Worm (Caenorhabditis elegans) whole organism, young adult: ENCODE results near the gene igeg-2.

ENCODE experiments used
- B0336.3 ChIP-seq: fragments of 200-800 bp; sonication (Bioruptor generic); IDR thresholded peaks from 2 replicates; pipeline ENCODE4 v1.3.6; 2022; ENCODE audit warnings: missing genetic modification characterization, missing compliant biosample characterization
- F37B4.10 ChIP-seq: fragments of 200-800 bp; sonication (Bioruptor generic); IDR thresholded peaks from 2 replicates; pipeline ENCODE4 v1.3.6; 2022; ENCODE audit warnings: missing genetic modification characterization, missing compliant biosample characterization
- F57A8.1 ChIP-seq: fragments of 200-800 bp; sonication (Bioruptor generic); optimal IDR thresholded peaks from 2 replicates; lab custom pipeline; 2018; ENCODE audit warnings: mild to moderate bottlenecking, missing genetic modification characterization, moderate library complexity, missing compliant biosample characterization
- K12H6.12 ChIP-seq: fragments of 200-800 bp; sonication (Bioruptor generic); optimal IDR thresholded peaks from 2 replicates; lab custom pipeline; 2018; ENCODE audit warnings: mild to moderate bottlenecking, missing genetic modification characterization, missing compliant biosample characterization
- T26A5.8 ChIP-seq: sonication (generic microtip); optimal IDR thresholded peaks from 2 replicates; lab custom pipeline; 2016; ENCODE audit warnings: missing genetic modification characterization, missing compliant biosample characterization
- Y56A3A.18 ChIP-seq: fragments of 200-800 bp; sonication (Bioruptor generic); IDR thresholded peaks from 2 replicates; pipeline ENCODE4 v1.3.6; 2022; ENCODE audit warnings: missing genetic modification reagents, missing genetic modification characterization, missing compliant biosample characterization
- Y95B8A.8 ChIP-seq: fragments of 200-800 bp; sonication (Bioruptor generic); IDR thresholded peaks from 2 replicates; pipeline ENCODE4 v1.3.6; 2022; ENCODE audit warnings: missing genetic modification reagents, missing genetic modification characterization, missing compliant biosample characterization
- attf-3 ChIP-seq: fragments of 200-800 bp; sonication (Bioruptor generic); conservative IDR thresholded peaks from 2 replicates; pipeline ENCODE4 v1.3.6; 2022; ENCODE audit warnings: missing genetic modification reagents, missing genetic modification characterization, missing compliant biosample characterization
- attf-6 ChIP-seq: fragments of 200-800 bp; sonication (Bioruptor generic); IDR thresholded peaks from 2 replicates; pipeline ENCODE4 v1.3.6; 2022; ENCODE audit warnings: missing genetic modification reagents, missing genetic modification characterization, missing compliant biosample characterization
- egl-18 ChIP-seq: fragments of 200-800 bp; sonication (Bioruptor generic); IDR thresholded peaks from 2 replicates; pipeline ENCODE4 v1.3.6; 2022; ENCODE audit warnings: missing genetic modification reagents, missing genetic modification characterization, missing compliant biosample characterization
- hlh-26 ChIP-seq: fragments of 200-800 bp; sonication (Bioruptor generic); conservative IDR thresholded peaks from 2 replicates; pipeline ENCODE4 v1.3.6; 2022; ENCODE audit warnings: missing genetic modification reagents, missing genetic modification characterization, missing compliant biosample characterization
- hsf-1 ChIP-seq: fragments of 200-800 bp; sonication (Bioruptor generic); IDR thresholded peaks from 2 replicates; pipeline ENCODE4 v1.3.6; 2022; ENCODE audit warnings: missing genetic modification reagents, missing genetic modification characterization, missing compliant biosample characterization
- let-526 ChIP-seq: fragments of 200-800 bp; sonication (Bioruptor generic); IDR thresholded peaks from 2 replicates; pipeline ENCODE4 v1.3.6; 2022; ENCODE audit warnings: missing genetic modification reagents, missing genetic modification characterization, missing compliant biosample characterization
- lin-35 ChIP-seq, 3 experiments: fragments of 150-350 bp in 2 of 3; sonication (generic microtip) in 1 of 3; optimal IDR thresholded peaks; 2 replicates each; lab custom pipeline; 2014 to 2018; ENCODE audit warnings: missing biosample characterization in 3 of 3, missing genetic modification characterization in 3 of 3, missing genetic modification reagents in 3 of 3
- lin-40 ChIP-seq: sonication (generic microtip); optimal IDR thresholded peaks from 2 replicates; lab custom pipeline; 2016; ENCODE audit warnings: missing genetic modification characterization, mild to moderate bottlenecking, missing compliant biosample characterization, missing genotype, missing genetic modification reagents
- mel-28 ChIP-seq: sonication (generic microtip); optimal IDR thresholded peaks from 2 replicates; lab custom pipeline; 2016; ENCODE audit warnings: borderline replicate concordance, mild to moderate bottlenecking, missing genetic modification characterization, missing compliant biosample characterization
- nhr-80 ChIP-seq: sonication (generic microtip); optimal IDR thresholded peaks from 2 replicates; lab custom pipeline; 2016; ENCODE audit warnings: missing genetic modification characterization, missing compliant biosample characterization
- rpc-1 ChIP-seq, 2 experiments: fragments of 150-350 bp in 1 of 2; sonication (generic microtip) in 1 of 2; optimal IDR thresholded peaks; 2 replicates each; lab custom pipeline; 2014 to 2018; ENCODE audit warnings: missing biosample characterization in 1 of 2, missing genetic modification characterization in 1 of 2, missing genetic modification reagents in 1 of 2, missing genotype in 1 of 2
- tlf-1 ChIP-seq: fragments of 200-800 bp; sonication (Bioruptor generic); optimal IDR thresholded peaks from 2 replicates; lab custom pipeline; 2018; ENCODE audit warnings: mild to moderate bottlenecking, missing genetic modification characterization, missing compliant biosample characterization
- xnd-1 ChIP-seq: sonication (generic microtip); optimal IDR thresholded peaks from 2 replicates; lab custom pipeline; 2016; ENCODE audit warnings: missing genotype, missing genetic modification reagents, missing genetic modification characterization, missing compliant biosample characterization
- ztf-25 ChIP-seq: fragments of 200-800 bp; sonication (Bioruptor generic); IDR thresholded peaks from 2 replicates; pipeline ENCODE4 v1.3.6; 2022; ENCODE audit warnings: missing genetic modification reagents, missing genetic modification characterization, missing compliant biosample characterization
- ztf-26 ChIP-seq: sonication (generic microtip); optimal IDR thresholded peaks from 2 replicates; lab custom pipeline; 2017; ENCODE audit warnings: missing genetic modification characterization, missing compliant biosample characterization

The igeg-2 gene

DNA sequence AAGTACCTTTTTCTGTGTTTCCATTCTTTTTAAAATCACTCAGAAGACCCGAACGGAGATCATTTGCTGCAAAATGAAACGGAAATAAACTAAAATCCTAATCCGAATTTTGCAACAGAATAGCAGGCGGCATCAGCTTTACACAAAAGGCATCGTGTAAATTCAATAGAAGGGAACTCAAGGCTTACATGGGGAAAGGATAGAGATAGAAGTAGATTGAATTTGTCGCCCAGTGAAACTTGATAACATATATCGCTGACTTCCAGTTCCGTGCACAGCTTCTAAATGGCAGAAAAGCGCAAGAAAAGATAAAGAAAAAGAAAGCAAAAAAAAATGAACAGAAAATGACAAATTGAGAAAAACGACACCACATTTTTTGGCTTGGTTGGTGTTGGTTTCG lies 40.5 kb downstream of the igeg-2 start, which contains the start of gene slo-2:
TSS of gene slo-2 (minus strand) at position 24 of the 400 bp plus-strand sequence.
- TF ChIP-seq let-526 (GFP tag; lab: Robert Waterston, UW) = no peak
- no peak for TF ChIP-seq T26A5.8
- TF ChIP-seq Y95B8A.8 (GFP tag; lab: Robert Waterston, UW) = no peak
- TF ChIP-seq ztf-26 = no peak
- TF ChIP-seq attf-3 (GFP tag; lab: Robert Waterston, UW) = no peak
- no peak for TF ChIP-seq lin-35 (GFP tag; optimal IDR thresholded peaks at IDR 0.05; lab: Kevin White, UChicago)
- no peak for TF ChIP-seq attf-6
- no peak for TF ChIP-seq lin-40 (tag; lab: Kevin White, UChicago)
- no peak for TF ChIP-seq xnd-1 (tag; lab: Kevin White, UChicago)
- no peak for TF ChIP-seq mel-28
- no peak for TF ChIP-seq hsf-1
- TF ChIP-seq hlh-26 (GFP tag; lab: Robert Waterston, UW) = no peak
- no peak for TF ChIP-seq rpc-1 (optimal IDR thresholded peaks at IDR 0.05; lab: Kevin White, UChicago)
- no peak for TF ChIP-seq rpc-1 (tag; optimal IDR thresholded peaks at IDR 0.05; lab: Kevin White, UChicago)
- TF ChIP-seq ztf-25 (GFP tag; lab: Robert Waterston, UW) = no peak
- no peak for TF ChIP-seq egl-18
- TF ChIP-seq tlf-1 (GFP tag; lab: Kevin White, UChicago) = no peak

DNA sequence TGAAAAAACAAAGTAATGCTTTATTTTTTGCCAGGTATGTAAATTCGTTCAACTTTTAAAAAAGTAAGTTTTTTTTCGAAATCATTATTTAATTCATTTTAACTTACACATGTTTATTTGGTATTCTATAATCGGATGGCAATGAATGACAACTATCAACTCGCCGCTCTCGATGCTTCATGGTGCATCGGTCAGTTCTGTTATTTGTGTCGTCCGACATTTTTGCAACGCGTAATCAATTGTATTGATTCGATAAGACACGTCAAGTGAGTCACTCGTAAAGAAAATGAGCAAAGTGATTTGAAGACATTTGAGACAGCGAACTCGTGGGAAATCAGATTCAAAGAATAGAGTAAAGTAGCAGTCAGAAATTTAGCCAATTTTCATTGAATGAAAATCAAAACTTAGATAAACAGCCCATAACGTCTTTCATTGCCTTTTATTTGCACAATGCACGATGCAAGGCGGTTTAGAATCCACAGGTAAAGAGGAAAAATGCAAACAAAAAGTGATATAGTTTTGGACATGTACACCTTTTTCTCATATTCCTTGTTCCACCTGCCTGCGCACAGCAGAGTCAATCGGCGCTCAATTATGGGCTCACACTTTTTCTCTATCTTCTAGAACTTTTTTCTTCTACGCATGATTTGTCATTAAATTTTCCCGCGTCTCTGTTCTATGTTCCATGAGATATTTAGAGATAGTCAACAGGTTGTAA lies 45.8 kb downstream of the igeg-2 start:
- TF ChIP-seq ztf-25 (GFP tag; lab: Robert Waterston, UW) (no peak), F37B4.10 (GFP tag; lab: Robert Waterston, UW) (no peak), Y56A3A.18 (GFP tag; lab: Robert Waterston, UW) (no peak), F57A8.1 (GFP tag; lab: Kevin White, UChicago) (no peak), B0336.3 (GFP tag; lab: Robert Waterston, UW) (no peak), nhr-80 (tag; lab: Kevin White, UChicago) (peak; percentile 69), K12H6.12 (tag; lab: Kevin White, UChicago) (no peak)
